Worm (Caenorhabditis elegans) whole organism, L4 larva: Measurements from ENCODE around the gene scrm-7.

Experiments used
- aha-1 ChIP-seq: fragments of 150-350 bp; peaks from one replicate; lab custom pipeline; 2014; ENCODE audit warnings: missing biosample characterization, missing genetic modification characterization
- ama-1 ChIP-seq: fragments of 150-350 bp; optimal IDR thresholded peaks from 2 replicates; lab custom pipeline; 2014; ENCODE audit warnings: inconsistent platforms, mixed read lengths
- ceh-62 ChIP-seq: sonication (generic microtip); optimal IDR thresholded peaks from 2 replicates; lab custom pipeline; 2017; ENCODE audit warnings: missing biosample characterization, missing genetic modification characterization
- ctbp-1 ChIP-seq: fragments of 200-800 bp; sonication (Bioruptor generic); IDR thresholded peaks from 2 replicates; pipeline ENCODE4 v1.3.6; 2022; ENCODE audit warnings: missing genetic modification reagents, missing genetic modification characterization, missing compliant biosample characterization
- dpl-1 ChIP-seq: fragments of 150-350 bp; optimal IDR thresholded peaks from 2 replicates; lab custom pipeline; 2014; ENCODE audit warnings: missing biosample characterization, missing genetic modification reagents, missing genetic modification characterization
- fkh-10 ChIP-seq: fragments of 150-350 bp; optimal IDR thresholded peaks from 2 replicates; lab custom pipeline; 2014; ENCODE audit warnings: missing biosample characterization, missing genetic modification reagents, missing genetic modification characterization
- hif-1 ChIP-seq, 2 experiments: sonication (generic microtip); optimal IDR thresholded peaks; 2 replicates each; lab custom pipeline; 2016 to 2017; ENCODE audit warnings: missing compliant biosample characterization in 2 of 2, missing genetic modification characterization in 2 of 2, missing genetic modification reagents in 2 of 2, missing genotype in 2 of 2, mild to moderate bottlenecking in 1 of 2
- hlh-30 ChIP-seq: sonication (generic microtip); optimal IDR thresholded peaks from 2 replicates; lab custom pipeline; 2017; ENCODE audit warnings: antibody characterized with exemption, mild to moderate bottlenecking, missing genetic modification characterization, missing compliant biosample characterization; ENCODE audit not compliant: insufficient read depth
- lin-13 ChIP-seq: fragments of 150-350 bp; optimal IDR thresholded peaks from 2 replicates; lab custom pipeline; 2014; ENCODE audit warnings: missing biosample characterization, missing genetic modification reagents, missing genetic modification characterization
- mdl-1 ChIP-seq, 2 experiments: fragments of 150-350 bp in 1 of 2; sonication (generic microtip) in 1 of 2; optimal IDR thresholded peaks; 2 replicates each; lab custom pipeline; 2014 to 2017; ENCODE audit warnings: missing biosample characterization in 2 of 2, missing genetic modification characterization in 2 of 2
- nhr-42 ChIP-seq: fragments of 200-800 bp; sonication (Bioruptor generic); IDR thresholded peaks from 2 replicates; pipeline ENCODE4 v1.3.6; 2022; ENCODE audit warnings: missing genetic modification characterization, missing compliant biosample characterization
- nhr-76 ChIP-seq: fragments of 150-350 bp; optimal IDR thresholded peaks from 2 replicates; lab custom pipeline; 2014; ENCODE audit warnings: missing biosample characterization, missing genetic modification characterization
- nhr-77 ChIP-seq: fragments of 150-350 bp; optimal IDR thresholded peaks from 2 replicates; lab custom pipeline; 2014; ENCODE audit warnings: missing biosample characterization, missing genetic modification characterization
- zag-1 ChIP-seq: fragments of 150-350 bp; optimal IDR thresholded peaks from 2 replicates; lab custom pipeline; 2014; ENCODE audit warnings: missing biosample characterization, missing genetic modification characterization

- TF ChIP-seq mdl-1 (tag; optimal IDR thresholded peaks at IDR 0.05; lab: Kevin White, UChicago) (no peak), zag-1 (tag; lab: Kevin White, UChicago) (no peak), dpl-1 (GFP tag; lab: Kevin White, UChicago) (no peak), fkh-10 (GFP tag; lab: Kevin White, UChicago) (no peak), ceh-62 (tag; lab: Kevin White, UChicago) (no peak), hlh-30 (tag; lab: Kevin White, UChicago) (no peak), ama-1 (lab: Kevin White, UChicago) (no peak), nhr-76 (tag; lab: Kevin White, UChicago) (no peak), ctbp-1 (GFP tag; lab: Robert Waterston, UW) (no peak), nhr-77 (tag; lab: Kevin White, UChicago) (no peak), nhr-42 (GFP tag; lab: Robert Waterston, UW) (no peak), aha-1 (tag; lab: Kevin White, UChicago) (no peak), hif-1 (tag; optimal IDR thresholded peaks at IDR 0.05; lab: Kevin White, UChicago) (no peak), lin-13 (no peak)
Observed at ce11 chrV:14797886-14798285, 18.3 kb upstream of the scrm-7 start.
